Fruit fly (Drosophila melanogaster) whole organism, embryonic: Measurements from ENCODE around the gene St2.

Source experiments
- Bteb2 ChIP-seq: fragments of 200-800 bp; sonication (Bioruptor generic); optimal IDR thresholded peaks from 2 replicates; lab custom pipeline; 2016; ENCODE audit warnings: missing biosample characterization, missing genetic modification characterization
- CG10462 ChIP-seq: fragments of 200-800 bp; sonication (Bioruptor generic); optimal IDR thresholded peaks from 2 replicates; lab custom pipeline; 2016; ENCODE audit warnings: missing biosample characterization, missing genetic modification characterization
- CG1233 ChIP-seq: fragments of 200-800 bp; sonication (Bioruptor generic); optimal IDR thresholded peaks from 4 replicates; lab custom pipeline; 2018; ENCODE audit warnings: missing biosample characterization, mild to moderate bottlenecking, missing genetic modification characterization
- CG13424 ChIP-seq: fragments of 200-800 bp; sonication (Bioruptor generic); optimal IDR thresholded peaks from 2 replicates; lab custom pipeline; 2019; ENCODE audit warnings: missing biosample characterization, mild to moderate bottlenecking, missing genetic modification characterization, moderate library complexity
- CG13775 ChIP-seq: fragments of 200-800 bp; sonication (Bioruptor generic); optimal IDR thresholded peaks from 3 replicates; lab custom pipeline; 2017; ENCODE audit warnings: missing biosample characterization, mild to moderate bottlenecking, missing genetic modification characterization
- CG13894 ChIP-seq: fragments of 200-800 bp; sonication (Bioruptor generic); optimal IDR thresholded peaks from 3 replicates; lab custom pipeline; 2018; ENCODE audit warnings: missing biosample characterization, mild to moderate bottlenecking, missing genetic modification characterization, moderate library complexity
- CG15011 ChIP-seq: fragments of 200-800 bp; sonication (Bioruptor generic); optimal IDR thresholded peaks from 3 replicates; lab custom pipeline; 2018; ENCODE audit warnings: missing biosample characterization, mild to moderate bottlenecking, missing genetic modification characterization
- CG15601 ChIP-seq: fragments of 200-800 bp; sonication (Bioruptor generic); optimal IDR thresholded peaks from 3 replicates; lab custom pipeline; 2019; ENCODE audit warnings: missing biosample characterization, mild to moderate bottlenecking, missing genetic modification characterization, moderate library complexity
- CG16813 ChIP-seq: fragments of 200-800 bp; sonication (Bioruptor generic); IDR thresholded peaks from 3 replicates; pipeline ENCODE4 v1.3.6; 2022; ENCODE audit warnings: missing biosample characterization, missing genetic modification characterization; ENCODE audit not compliant: partially characterized antibody
- CG17186 ChIP-seq: fragments of 200-800 bp; sonication (Bioruptor generic); optimal IDR thresholded peaks from 3 replicates; lab custom pipeline; 2017; ENCODE audit warnings: missing biosample characterization, missing genetic modification reagents, missing genetic modification characterization
- CG17802 ChIP-seq: fragments of 200-800 bp; sonication (Bioruptor generic); optimal IDR thresholded peaks from 2 replicates; lab custom pipeline; 2018; ENCODE audit warnings: missing biosample characterization, mild to moderate bottlenecking, missing genetic modification characterization, moderate library complexity
- CG1792 ChIP-seq: fragments of 200-800 bp; sonication (Bioruptor generic); optimal IDR thresholded peaks from 2 replicates; lab custom pipeline; 2016; ENCODE audit warnings: missing biosample characterization, missing genetic modification characterization
- CG18599 ChIP-seq: fragments of 200-800 bp; sonication (Bioruptor generic); optimal IDR thresholded peaks from 3 replicates; lab custom pipeline; 2017; ENCODE audit warnings: missing biosample characterization, missing genetic modification characterization, mild to moderate bottlenecking, moderate library complexity, missing genetic modification reagents
- CG18764 ChIP-seq: fragments of 200-800 bp; sonication (Bioruptor generic); optimal IDR thresholded peaks from 3 replicates; lab custom pipeline; 2016; ENCODE audit warnings: missing biosample characterization, missing genetic modification characterization
- CG2712 ChIP-seq: fragments of 200-800 bp; optimal IDR thresholded peaks from 3 replicates; lab custom pipeline; 2019; ENCODE audit warnings: missing biosample characterization, mild to moderate bottlenecking, missing genetic modification characterization, moderate library complexity
- CG4730 ChIP-seq: fragments of 200-800 bp; sonication (Bioruptor generic); IDR thresholded peaks from 2 replicates; pipeline ENCODE4 v1.3.6; 2022; ENCODE audit warnings: missing biosample characterization, missing genetic modification characterization
- CG5180 ChIP-seq: fragments of 200-800 bp; sonication (Bioruptor generic); optimal IDR thresholded peaks from 3 replicates; lab custom pipeline; 2017; ENCODE audit warnings: missing biosample characterization, missing genetic modification characterization, mild to moderate bottlenecking, moderate library complexity, missing genetic modification reagents
- CG7745 ChIP-seq: fragments of 200-800 bp; sonication (Bioruptor generic); optimal IDR thresholded peaks from 2 replicates; lab custom pipeline; 2018; ENCODE audit warnings: missing biosample characterization, mild to moderate bottlenecking, missing genetic modification characterization, moderate library complexity
- Fer3 ChIP-seq: fragments of 200-800 bp; sonication (Bioruptor generic); optimal IDR thresholded peaks from 2 replicates; lab custom pipeline; 2018; ENCODE audit warnings: missing biosample characterization, mild to moderate bottlenecking, missing genetic modification characterization, moderate library complexity
- H2.0 ChIP-seq: fragments of 200-800 bp; sonication (Bioruptor generic); IDR thresholded peaks from 2 replicates; pipeline ENCODE4 v1.3.6; 2022; ENCODE audit warnings: missing biosample characterization, missing genetic modification characterization
- Hr51 ChIP-seq, 2 experiments: fragments of 200-800 bp; sonication (Bioruptor generic); optimal IDR thresholded peaks; 2 replicates in 1 of 2; 3 replicates in 1 of 2; lab custom pipeline; 2016 to 2018; ENCODE audit warnings: missing biosample characterization in 2 of 2, missing genetic modification characterization in 2 of 2, mild to moderate bottlenecking in 1 of 2, moderate library complexity in 1 of 2
- Opbp ChIP-seq: fragments of 200-800 bp; sonication (Bioruptor generic); IDR thresholded peaks from 3 replicates; pipeline ENCODE4 v1.3.6; 2022; ENCODE audit warnings: missing biosample characterization, missing genetic modification characterization; ENCODE audit not compliant: partially characterized antibody
- Trl ChIP-seq, 3 experiments: fragments of >200 bp in 2 of 3; fragments of 200-800 bp in 1 of 3; sonication (Bioruptor generic) in 1 of 3; optimal IDR thresholded peaks; 2 replicates in 1 of 3; 3 replicates in 2 of 3; lab custom pipeline; 2016 to 2017; ENCODE audit warnings: missing biosample characterization in 1 of 3, missing genetic modification characterization in 1 of 3
- Vsx1 ChIP-seq: fragments of 200-800 bp; sonication (Bioruptor generic); optimal IDR thresholded peaks from 2 replicates; lab custom pipeline; 2017; ENCODE audit warnings: missing biosample characterization, mild to moderate bottlenecking, missing genetic modification characterization, missing genetic modification reagents
- ab ChIP-seq: fragments of 200-800 bp; sonication (Bioruptor generic); optimal IDR thresholded peaks from 2 replicates; lab custom pipeline; 2016; ENCODE audit warnings: missing biosample characterization, missing genetic modification characterization
- ase ChIP-seq: fragments of 200-800 bp; sonication (Bioruptor generic); IDR thresholded peaks from 3 replicates; pipeline ENCODE4 v1.3.6; 2022; ENCODE audit warnings: missing biosample characterization, missing genetic modification characterization
- btn ChIP-seq: fragments of 200-800 bp; sonication (Bioruptor generic); optimal IDR thresholded peaks from 2 replicates; lab custom pipeline; 2016; ENCODE audit warnings: missing biosample characterization, missing genetic modification characterization
- croc ChIP-seq: fragments of 200-800 bp; sonication (Bioruptor generic); conservative IDR thresholded peaks from 3 replicates; pipeline ENCODE4 v1.3.6; 2022; ENCODE audit warnings: missing biosample characterization, missing genetic modification characterization
- crp ChIP-seq, 2 experiments: fragments of 200-800 bp; sonication (Bioruptor generic); optimal IDR thresholded peaks; 2 replicates in 1 of 2; 3 replicates in 1 of 2; lab custom pipeline; 2017; ENCODE audit warnings: missing biosample characterization in 2 of 2, missing genetic modification characterization in 2 of 2, mild to moderate bottlenecking in 1 of 2, moderate library complexity in 1 of 2
- dmrt99B ChIP-seq: fragments of 200-800 bp; sonication (Bioruptor generic); optimal IDR thresholded peaks from 2 replicates; lab custom pipeline; 2018; ENCODE audit warnings: missing biosample characterization, mild to moderate bottlenecking, missing genetic modification characterization, moderate library complexity
- en ChIP-seq: fragments of 200-800 bp; sonication (Bioruptor generic); optimal IDR thresholded peaks from 2 replicates; lab custom pipeline; 2016; ENCODE audit warnings: missing biosample characterization, missing genetic modification characterization
- eve ChIP-seq, 2 experiments: fragments of >200 bp; optimal IDR thresholded peaks; 2 replicates each; lab custom pipeline; 2017; ENCODE audit warnings: missing biosample characterization in 2 of 2, missing genetic modification characterization in 2 of 2
- exex ChIP-seq: fragments of 200-800 bp; sonication (Bioruptor generic); optimal IDR thresholded peaks from 4 replicates; lab custom pipeline; 2018; ENCODE audit warnings: missing biosample characterization, mild to moderate bottlenecking, missing genetic modification characterization, moderate library complexity
- fd102C ChIP-seq: fragments of 200-800 bp; sonication (Bioruptor generic); optimal IDR thresholded peaks from 2 replicates; lab custom pipeline; 2018; ENCODE audit warnings: missing biosample characterization, mild to moderate bottlenecking, missing genetic modification characterization, moderate library complexity
- gcm2 ChIP-seq: fragments of 200-800 bp; sonication (Bioruptor generic); optimal IDR thresholded peaks from 2 replicates; lab custom pipeline; 2016; ENCODE audit warnings: missing biosample characterization, missing genetic modification characterization
- grn ChIP-seq: fragments of 200-800 bp; sonication (Bioruptor generic); optimal IDR thresholded peaks from 3 replicates; lab custom pipeline; 2017; ENCODE audit warnings: missing biosample characterization, missing genetic modification characterization
- insv ChIP-seq, 2 experiments: fragments of 200-800 bp; sonication (Bioruptor generic); optimal IDR thresholded peaks; 3 replicates each; lab custom pipeline; 2016 to 2018; ENCODE audit warnings: missing biosample characterization in 2 of 2, missing genetic modification characterization in 2 of 2
- jumu ChIP-seq: fragments of 200-800 bp; sonication (Bioruptor generic); optimal IDR thresholded peaks from 3 replicates; lab custom pipeline; 2016; ENCODE audit warnings: missing biosample characterization, missing genetic modification characterization
- lbe ChIP-seq: fragments of 200-800 bp; sonication (Bioruptor generic); optimal IDR thresholded peaks from 2 replicates; lab custom pipeline; 2016; ENCODE audit warnings: missing biosample characterization, mild to moderate bottlenecking, missing genetic modification characterization
- oc ChIP-seq: fragments of 200-800 bp; sonication (Bioruptor generic); optimal IDR thresholded peaks from 2 replicates; lab custom pipeline; 2018; ENCODE audit warnings: missing biosample characterization, mild to moderate bottlenecking, missing genetic modification characterization, moderate library complexity
- onecut ChIP-seq: fragments of 200-800 bp; sonication (Bioruptor generic); IDR thresholded peaks from 2 replicates; pipeline ENCODE4 v1.3.6; 2022; ENCODE audit warnings: missing biosample characterization, missing genetic modification characterization
- salm ChIP-seq: fragments of 200-800 bp; sonication (Bioruptor generic); optimal IDR thresholded peaks from 2 replicates; lab custom pipeline; 2018; ENCODE audit warnings: missing biosample characterization, mild to moderate bottlenecking, missing genetic modification characterization
- slp2 ChIP-seq: fragments of 200-800 bp; sonication (Bioruptor generic); optimal IDR thresholded peaks from 2 replicates; lab custom pipeline; 2016; ENCODE audit warnings: missing biosample characterization, missing genetic modification characterization
- sna ChIP-seq: fragments of 200-800 bp; sonication (Bioruptor generic); IDR thresholded peaks from 2 replicates; pipeline ENCODE4 v1.3.6; 2022; ENCODE audit warnings: missing biosample characterization, missing genetic modification characterization; ENCODE audit not compliant: partially characterized antibody
- sqz ChIP-seq: fragments of 200-800 bp; sonication (Bioruptor generic); optimal IDR thresholded peaks from 3 replicates; lab custom pipeline; 2018; ENCODE audit warnings: missing biosample characterization, mild to moderate bottlenecking, missing genetic modification characterization
- toy ChIP-seq: fragments of 200-800 bp; sonication (Bioruptor generic); IDR thresholded peaks from 2 replicates; pipeline ENCODE4 v1.3.6; 2022; ENCODE audit warnings: missing biosample characterization, missing genetic modification characterization
- trh ChIP-seq: fragments of 200-800 bp; sonication (Bioruptor generic); optimal IDR thresholded peaks from 2 replicates; lab custom pipeline; 2016; ENCODE audit warnings: missing biosample characterization, missing genetic modification characterization
- z ChIP-seq: fragments of 200-800 bp; sonication (Bioruptor generic); IDR thresholded peaks from 3 replicates; pipeline ENCODE4 v1.3.6; 2022; ENCODE audit warnings: missing biosample characterization, missing genetic modification characterization

St2 gene

dm6 chr3R:9240554-9240953 is 11.1 kb upstream of the St2 start, which contains the start of gene D1:
TSS of gene D1 (minus strand) at chr3R:9240654.
- no peak for TF ChIP-seq gcm2
- TF ChIP-seq CG5180 (GFP tag; lab: Kevin White, UChicago), result no peak
- TF ChIP-seq CG10462 (GFP tag; lab: Kevin White, UChicago), result no peak
- TF ChIP-seq ase (GFP tag; lab: Robert Waterston, UW), result no peak
- no peak for TF ChIP-seq Bteb2 (GFP tag; lab: Kevin White, UChicago)
- TF ChIP-seq Hr51 (GFP tag; optimal IDR thresholded peaks at IDR 0.05; lab: Kevin White, UChicago), result no peak
- TF ChIP-seq CG18599, result no peak
- TF ChIP-seq CG1233 (GFP tag; lab: Kevin White, UChicago), result no peak
- no peak for TF ChIP-seq insv (GFP tag; optimal IDR thresholded peaks at IDR 0.05; lab: Kevin White, UChicago)
- TF ChIP-seq lbe (GFP tag; lab: Kevin White, UChicago), result no peak
- no peak for TF ChIP-seq Fer3
- TF ChIP-seq oc (tag; lab: Kevin White, UChicago), result no peak
- no peak for TF ChIP-seq jumu (GFP tag; lab: Kevin White, UChicago)
- TF ChIP-seq CG16813, result no peak
- TF ChIP-seq Vsx1 (GFP tag; lab: Kevin White, UChicago), result no peak
- no peak for TF ChIP-seq toy (GFP tag; lab: Robert Waterston, UW)

- TF ChIP-seq ab (no peak), CG1792 (GFP tag; lab: Kevin White, UChicago) (peak; percentile 49), CG7745 (tag; lab: Kevin White, UChicago) (no peak), CG17802 (tag; lab: Kevin White, UChicago) (peak; percentile 21), fd102C (GFP tag; lab: Kevin White, UChicago) (no peak), exex (tag; lab: Kevin White, UChicago) (peak; percentile 62), eve (GFP tag; optimal IDR thresholded peaks at IDR 0.05; lab: Kevin White, UChicago) (no peak), CG15601 (peak; percentile 82), CG15011 (GFP tag; lab: Kevin White, UChicago) (peak; percentile 60), CG13894 (tag; lab: Kevin White, UChicago) (peak; percentile 80), grn (GFP tag; lab: Kevin White, UChicago) (no peak), z (GFP tag; lab: Robert Waterston, UW) (no peak), en (GFP tag; lab: Kevin White, UChicago) (no peak), crp (GFP tag; optimal IDR thresholded peaks at IDR 0.05; lab: Kevin White, UChicago) (peak; percentile 43 to 90), btn (GFP tag; lab: Kevin White, UChicago) (no peak), CG4730 (GFP tag; lab: Robert Waterston, UW) (0 out of 2 replicates have a peak, but pooled peaks have one; percentile 13), Opbp (GFP tag; lab: Robert Waterston, UW) (peak; percentile 50; the same call in 1 of the 3 replicates), CG18764 (GFP tag; lab: Kevin White, UChicago) (peak; percentile 62), Trl (optimal IDR thresholded peaks at IDR 0.05; lab: Kevin White, UChicago) (no peak), Trl (GFP tag; optimal IDR thresholded peaks at IDR 0.05; lab: Kevin White, UChicago) (peak; percentile 57), croc (GFP tag; lab: Robert Waterston, UW) (no peak; the same call in 2 of the 3 replicates), salm (peak; percentile 46), sna (GFP tag; lab: Robert Waterston, UW) (peak; percentile 94), onecut (GFP tag; lab: Robert Waterston, UW) (peak; percentile 63), dmrt99B (tag; lab: Kevin White, UChicago) (peak; percentile 76), CG13424 (tag; lab: Kevin White, UChicago) (peak; percentile 86), CG2712 (peak; percentile 90), CG17186 (GFP tag; lab: Kevin White, UChicago) (peak; percentile 68), CG13775 (peak; percentile 47), trh (GFP tag; lab: Kevin White, UChicago) (no peak), sqz (no peak), H2.0 (peak; percentile 48), slp2 (GFP tag; lab: Kevin White, UChicago) (peak; percentile 65)
These were observed 6.0 kb upstream of the St2 start, which contains the start of gene Vps15 for dm6 chr3R:9245576-9246200. TSS of gene Vps15 (minus strand) at chr3R:9245869.
